Worm (Caenorhabditis elegans) whole organism, mixed stage, embryonic: Measurements from ENCODE around the gene nac-2.

ENCODE experiments used
- blmp-1 ChIP-seq: fragments of 150-350 bp; optimal IDR thresholded peaks from 2 replicates; lab custom pipeline; 2014; ENCODE audit warnings: missing biosample characterization, missing genetic modification characterization
- elt-1 ChIP-seq: sonication (generic microtip); optimal IDR thresholded peaks from 2 replicates; lab custom pipeline; 2017; ENCODE audit warnings: missing genetic modification characterization, mild to moderate bottlenecking, missing compliant biosample characterization, antibody characterized with exemption, moderate library complexity, borderline replicate concordance; ENCODE audit not compliant: insufficient read depth
- lin-32 ChIP-seq: fragments of 200-800 bp; sonication (Bioruptor generic); optimal IDR thresholded peaks from 2 replicates; lab custom pipeline; 2018; ENCODE audit warnings: mild to moderate bottlenecking, missing genetic modification characterization, missing compliant biosample characterization
- mep-1 ChIP-seq: fragments of 150-350 bp; optimal IDR thresholded peaks from 2 replicates; lab custom pipeline; 2017; ENCODE audit warnings: missing biosample characterization, missing genetic modification reagents, missing genetic modification characterization, inconsistent platforms
- nhr-12 ChIP-seq: fragments of 150-350 bp; optimal IDR thresholded peaks from 2 replicates; lab custom pipeline; 2014; ENCODE audit warnings: missing biosample characterization, missing genetic modification characterization
- nhr-237 ChIP-seq: fragments of 150-350 bp; optimal IDR thresholded peaks from 2 replicates; lab custom pipeline; 2014; ENCODE audit warnings: missing biosample characterization, missing genetic modification characterization
- nhr-28 ChIP-seq: fragments of 150-350 bp; optimal IDR thresholded peaks from 2 replicates; lab custom pipeline; 2014; ENCODE audit warnings: missing biosample characterization, missing genetic modification characterization
- nhr-76 ChIP-seq: sonication (generic microtip); optimal IDR thresholded peaks from 2 replicates; lab custom pipeline; 2017; ENCODE audit warnings: missing biosample characterization, missing genetic modification characterization
- snpc-4 ChIP-seq: fragments of 150-350 bp; optimal IDR thresholded peaks from 2 replicates; lab custom pipeline; 2014; ENCODE audit warnings: missing biosample characterization, missing genetic modification characterization
- unc-39 ChIP-seq: fragments of 150-350 bp; optimal IDR thresholded peaks from 2 replicates; lab custom pipeline; 2014; ENCODE audit warnings: missing biosample characterization, missing genetic modification characterization
- unc-62 ChIP-seq: fragments of 150-350 bp; optimal IDR thresholded peaks from 2 replicates; lab custom pipeline; 2014; ENCODE audit warnings: missing biosample characterization, missing genetic modification reagents, missing genetic modification characterization
- ztf-11 ChIP-seq: fragments of 150-350 bp; optimal IDR thresholded peaks from 2 replicates; lab custom pipeline; 2014; ENCODE audit warnings: missing biosample characterization, missing genetic modification characterization

DNA sequence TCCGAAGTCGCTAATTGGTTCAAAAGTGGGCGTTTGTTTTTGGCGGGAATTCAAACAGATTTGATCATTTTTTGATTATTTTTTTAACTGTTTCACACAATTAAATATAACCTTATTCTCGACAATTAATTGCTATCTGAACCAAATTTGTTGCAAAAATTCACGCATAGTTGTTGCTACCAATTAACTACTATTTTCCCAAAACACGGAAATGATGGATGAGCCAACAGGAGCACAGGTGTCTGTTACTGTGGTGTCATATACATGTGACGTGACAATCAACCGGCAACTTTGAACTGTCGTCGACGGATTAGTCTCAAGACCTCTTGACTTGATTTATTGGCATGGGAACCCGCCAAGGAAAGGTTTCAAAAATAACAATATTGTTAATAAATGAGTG, 29.6 kb upstream of the nac-2 start:
- TF ChIP-seq mep-1 (no peak), snpc-4 (no peak), nhr-76 (tag; lab: Kevin White, UChicago) (no peak), blmp-1 (no peak), nhr-237 (tag; lab: Kevin White, UChicago) (no peak), elt-1 (no peak), ztf-11 (no peak), lin-32 (no peak), nhr-12 (tag; lab: Kevin White, UChicago) (no peak), unc-62 (GFP tag; lab: Kevin White, UChicago) (peak; percentile 13), unc-39 (tag; lab: Kevin White, UChicago) (no peak), nhr-28 (tag; lab: Kevin White, UChicago) (no peak)
